Fruit fly (Drosophila melanogaster) whole organism, embryonic: ENCODE measurements around the gene CG13893.

Experiments used
- B-H1 ChIP-seq: fragments of 200-800 bp; sonication (Bioruptor generic); IDR thresholded peaks from 3 replicates; pipeline ENCODE4 v1.3.6; 2022; ENCODE audit warnings: missing biosample characterization, missing genetic modification characterization
- B-H2 ChIP-seq: fragments of 200-800 bp; sonication (Bioruptor generic); optimal IDR thresholded peaks from 2 replicates; lab custom pipeline; 2018; ENCODE audit warnings: missing biosample characterization, mild to moderate bottlenecking, missing genetic modification characterization
- Blimp-1 ChIP-seq: fragments of 200-800 bp; sonication (Bioruptor generic); optimal IDR thresholded peaks from 3 replicates; lab custom pipeline; 2018; ENCODE audit warnings: missing biosample characterization, missing genetic modification characterization, mild to moderate bottlenecking, moderate library complexity, missing genetic modification reagents
- CG10147 ChIP-seq: fragments of 200-800 bp; sonication (Bioruptor generic); optimal IDR thresholded peaks from 2 replicates; lab custom pipeline; 2019; ENCODE audit warnings: missing biosample characterization, mild to moderate bottlenecking, missing genetic modification characterization, moderate library complexity
- CG11093 ChIP-seq: fragments of 200-800 bp; sonication (Bioruptor generic); IDR thresholded peaks from 3 replicates; pipeline ENCODE4 v1.3.6; 2022; ENCODE audit warnings: missing biosample characterization, missing genetic modification characterization
- CG12236 ChIP-seq: fragments of 200-800 bp; sonication (Bioruptor generic); optimal IDR thresholded peaks from 2 replicates; lab custom pipeline; 2016; ENCODE audit warnings: missing biosample characterization, missing genetic modification characterization
- CG13123 ChIP-seq: fragments of 200-800 bp; sonication (Bioruptor generic); optimal IDR thresholded peaks from 2 replicates; lab custom pipeline; 2016; ENCODE audit warnings: missing biosample characterization, missing genetic modification characterization
- CG1602 ChIP-seq: fragments of 200-800 bp; sonication (Bioruptor generic); optimal IDR thresholded peaks from 3 replicates; lab custom pipeline; 2016; ENCODE audit warnings: missing biosample characterization, missing genetic modification characterization
- CG17186 ChIP-seq: fragments of 200-800 bp; sonication (Bioruptor generic); optimal IDR thresholded peaks from 3 replicates; lab custom pipeline; 2017; ENCODE audit warnings: missing biosample characterization, missing genetic modification reagents, missing genetic modification characterization
- CG1832 ChIP-seq: fragments of 200-800 bp; sonication (Bioruptor generic); optimal IDR thresholded peaks from 2 replicates; lab custom pipeline; 2017; ENCODE audit warnings: missing biosample characterization, mild to moderate bottlenecking, missing genetic modification characterization, inconsistent platforms
- CG2202 ChIP-seq: fragments of 200-800 bp; sonication (Bioruptor generic); optimal IDR thresholded peaks from 2 replicates; lab custom pipeline; 2018; ENCODE audit warnings: missing biosample characterization, mild to moderate bottlenecking, missing genetic modification characterization
- CG3407 ChIP-seq: fragments of 200-800 bp; sonication (Bioruptor generic); optimal IDR thresholded peaks from 2 replicates; lab custom pipeline; 2018; ENCODE audit warnings: missing biosample characterization, mild to moderate bottlenecking, missing genetic modification characterization
- CG3838 ChIP-seq: fragments of 200-800 bp; sonication (Bioruptor generic); optimal IDR thresholded peaks from 3 replicates; lab custom pipeline; 2016; ENCODE audit warnings: missing biosample characterization, missing genetic modification characterization
- CG4328 ChIP-seq: fragments of 200-800 bp; sonication (Bioruptor generic); optimal IDR thresholded peaks from 3 replicates; lab custom pipeline; 2017; ENCODE audit warnings: missing biosample characterization, missing genetic modification reagents, missing genetic modification characterization
- CG4404 ChIP-seq: fragments of 200-800 bp; sonication (Bioruptor generic); IDR thresholded peaks from 2 replicates; pipeline ENCODE4 v1.3.6; 2022; ENCODE audit warnings: missing biosample characterization, missing genetic modification characterization
- CG6254 ChIP-seq: fragments of 200-800 bp; sonication (Bioruptor generic); optimal IDR thresholded peaks from 3 replicates; lab custom pipeline; 2017; ENCODE audit warnings: mild to moderate bottlenecking, missing biosample characterization, missing genetic modification reagents, missing genetic modification characterization
- CG6854 ChIP-seq: fragments of 200-800 bp; sonication (Bioruptor generic); optimal IDR thresholded peaks from 3 replicates; lab custom pipeline; 2017; ENCODE audit warnings: missing biosample characterization, mild to moderate bottlenecking, missing genetic modification characterization
- CG7357 ChIP-seq: fragments of 200-800 bp; sonication (Bioruptor generic); IDR thresholded peaks from 3 replicates; pipeline ENCODE4 v1.3.6; 2022; ENCODE audit warnings: missing biosample characterization, missing genetic modification characterization
- CG7556 ChIP-seq: fragments of 200-800 bp; sonication (Bioruptor generic); optimal IDR thresholded peaks from 2 replicates; lab custom pipeline; 2017; ENCODE audit warnings: missing biosample characterization, mild to moderate bottlenecking, missing genetic modification characterization
- CG7928 ChIP-seq: fragments of 200-800 bp; sonication (Bioruptor generic); optimal IDR thresholded peaks from 2 replicates; lab custom pipeline; 2017; ENCODE audit warnings: missing biosample characterization, mild to moderate bottlenecking, missing genetic modification characterization
- CG9797 ChIP-seq: fragments of 200-800 bp; sonication (Bioruptor generic); optimal IDR thresholded peaks from 3 replicates; lab custom pipeline; 2018; ENCODE audit warnings: missing biosample characterization, mild to moderate bottlenecking, missing genetic modification characterization
- Camta ChIP-seq: fragments of 200-800 bp; sonication (Bioruptor generic); optimal IDR thresholded peaks from 2 replicates; lab custom pipeline; 2016; ENCODE audit warnings: missing biosample characterization, missing genetic modification characterization
- Dll ChIP-seq: fragments of 200-800 bp; sonication (Bioruptor generic); IDR thresholded peaks from 4 replicates; pipeline ENCODE4 v1.3.6; 2022; ENCODE audit warnings: missing biosample characterization, missing genetic modification characterization; ENCODE audit not compliant: partially characterized antibody
- HLH4C ChIP-seq: fragments of 200-800 bp; sonication (Bioruptor generic); IDR thresholded peaks from 3 replicates; pipeline ENCODE4 v1.3.6; 2022; ENCODE audit warnings: missing biosample characterization, missing genetic modification characterization; ENCODE audit not compliant: partially characterized antibody
- Hey ChIP-seq: fragments of 200-800 bp; sonication (Bioruptor generic); optimal IDR thresholded peaks from 3 replicates; lab custom pipeline; 2018; ENCODE audit warnings: missing biosample characterization, mild to moderate bottlenecking, missing genetic modification characterization
- Hmr ChIP-seq: fragments of 200-800 bp; sonication (Bioruptor generic); optimal IDR thresholded peaks from 3 replicates; lab custom pipeline; 2017; ENCODE audit warnings: mild to moderate bottlenecking, missing biosample characterization, missing genetic modification reagents, missing genetic modification characterization
- Lhr ChIP-seq: fragments of 200-800 bp; sonication (Bioruptor generic); optimal IDR thresholded peaks from 3 replicates; lab custom pipeline; 2017; ENCODE audit warnings: mild to moderate bottlenecking, missing biosample characterization, missing genetic modification reagents, missing genetic modification characterization
- NFAT ChIP-seq: fragments of 200-800 bp; sonication (Bioruptor generic); IDR thresholded peaks from 2 replicates; pipeline ENCODE4 v1.3.6; 2022; ENCODE audit warnings: missing biosample characterization, missing genetic modification characterization
- Neu2 ChIP-seq: fragments of 200-800 bp; sonication (Bioruptor generic); optimal IDR thresholded peaks from 3 replicates; lab custom pipeline; 2016; ENCODE audit warnings: missing biosample characterization, missing genetic modification characterization, borderline replicate concordance
- Nf-YA ChIP-seq: fragments of 200-800 bp; sonication (Bioruptor generic); IDR thresholded peaks from 2 replicates; pipeline ENCODE4 v1.3.6; 2022; ENCODE audit warnings: missing biosample characterization, missing genetic modification characterization
- Oaz ChIP-seq: fragments of 200-800 bp; sonication (Bioruptor generic); IDR thresholded peaks from 2 replicates; pipeline ENCODE4 v1.3.6; 2022; ENCODE audit warnings: missing biosample characterization, missing genetic modification characterization
- Scr ChIP-seq: fragments of 200-800 bp; sonication (Bioruptor generic); IDR thresholded peaks from 2 replicates; pipeline ENCODE4 v1.3.6; 2022; ENCODE audit warnings: missing biosample characterization, missing genetic modification characterization; ENCODE audit not compliant: partially characterized antibody
- Usf ChIP-seq: fragments of 200-800 bp; sonication (Bioruptor generic); optimal IDR thresholded peaks from 2 replicates; lab custom pipeline; 2017; ENCODE audit warnings: missing genotype, missing biosample characterization, missing genetic modification characterization
- Xbp1 ChIP-seq: fragments of 200-800 bp; sonication (Bioruptor generic); optimal IDR thresholded peaks from 3 replicates; lab custom pipeline; 2016; ENCODE audit warnings: missing biosample characterization, mild to moderate bottlenecking, missing genetic modification characterization
- fd102C ChIP-seq: fragments of 200-800 bp; sonication (Bioruptor generic); optimal IDR thresholded peaks from 2 replicates; lab custom pipeline; 2018; ENCODE audit warnings: missing biosample characterization, mild to moderate bottlenecking, missing genetic modification characterization, moderate library complexity
- fd64A ChIP-seq: fragments of 200-800 bp; sonication (Bioruptor generic); optimal IDR thresholded peaks from 3 replicates; lab custom pipeline; 2018; ENCODE audit warnings: missing biosample characterization, mild to moderate bottlenecking, missing genetic modification characterization
- gce ChIP-seq: fragments of 200-800 bp; sonication (Bioruptor generic); IDR thresholded peaks from 3 replicates; pipeline ENCODE4 v1.3.6; 2022; ENCODE audit warnings: missing biosample characterization, missing genetic modification characterization
- gfzf ChIP-seq: fragments of 200-800 bp; sonication (Bioruptor generic); optimal IDR thresholded peaks from 2 replicates; lab custom pipeline; 2016; ENCODE audit warnings: missing biosample characterization, mild to moderate bottlenecking, missing genetic modification characterization, moderate library complexity
- jigr1 ChIP-seq: fragments of 200-800 bp; sonication (Bioruptor generic); IDR thresholded peaks from 3 replicates; pipeline ENCODE4 v1.3.6; 2022; ENCODE audit warnings: missing biosample characterization, missing genetic modification characterization
- org-1 ChIP-seq: fragments of 200-800 bp; sonication (Bioruptor generic); optimal IDR thresholded peaks from 2 replicates; lab custom pipeline; 2017; ENCODE audit warnings: missing biosample characterization, missing genetic modification characterization
- peb ChIP-seq: fragments of 200-800 bp; sonication (Bioruptor generic); IDR thresholded peaks from 2 replicates; pipeline ENCODE4 v1.3.6; 2022; ENCODE audit warnings: missing biosample characterization, missing genetic modification characterization
- pfk ChIP-seq: fragments of 200-800 bp; sonication (Bioruptor generic); optimal IDR thresholded peaks from 2 replicates; lab custom pipeline; 2018; ENCODE audit warnings: missing biosample characterization, mild to moderate bottlenecking, missing genetic modification characterization, moderate library complexity
- ro ChIP-seq: fragments of 200-800 bp; sonication (Bioruptor generic); IDR thresholded peaks from 2 replicates; pipeline ENCODE4 v1.3.6; 2022; ENCODE audit warnings: missing biosample characterization, missing genetic modification characterization
- slp2 ChIP-seq: fragments of 200-800 bp; sonication (Bioruptor generic); optimal IDR thresholded peaks from 2 replicates; lab custom pipeline; 2016; ENCODE audit warnings: missing biosample characterization, missing genetic modification characterization
- tna ChIP-seq: fragments of 200-800 bp; sonication (Bioruptor generic); IDR thresholded peaks from 2 replicates; pipeline ENCODE4 v1.3.6; 2022; ENCODE audit warnings: missing biosample characterization, missing genetic modification characterization; ENCODE audit not compliant: partially characterized antibody
- trem ChIP-seq: fragments of 200-800 bp; optimal IDR thresholded peaks from 3 replicates; lab custom pipeline; 2019; ENCODE audit warnings: missing biosample characterization, mild to moderate bottlenecking, missing genetic modification characterization, moderate library complexity
- unpg ChIP-seq: fragments of 200-800 bp; sonication (Bioruptor generic); optimal IDR thresholded peaks from 3 replicates; lab custom pipeline; 2018; ENCODE audit warnings: missing biosample characterization, mild to moderate bottlenecking, missing genetic modification characterization, moderate library complexity
- wor ChIP-seq: fragments of 200-800 bp; sonication (Bioruptor generic); IDR thresholded peaks from 2 replicates; pipeline ENCODE4 v1.3.6; 2022; ENCODE audit warnings: missing biosample characterization, missing genetic modification characterization
- zen2 ChIP-seq: fragments of 200-800 bp; sonication (Bioruptor generic); IDR thresholded peaks from 3 replicates; pipeline ENCODE4 v1.3.6; 2022; ENCODE audit warnings: missing biosample characterization, missing genetic modification characterization; ENCODE audit not compliant: partially characterized antibody

CG13893 gene

dm6 chr3L:613578-614300 lies 9.9 kb upstream of the CG13893 start:
- peak; percentile 43 for TF ChIP-seq Neu2
- peak; percentile 45 for TF ChIP-seq CG3407 (GFP tag; lab: Kevin White, UChicago)
- no peak for TF ChIP-seq HLH4C
- no peak for TF ChIP-seq peb (GFP tag; lab: Robert Waterston, UW)
- no peak for TF ChIP-seq jigr1 (GFP tag; lab: Robert Waterston, UW)
- no peak for TF ChIP-seq CG6854 (GFP tag; lab: Kevin White, UChicago)
- no peak; the same call in 2 of the 3 replicates for TF ChIP-seq CG7357 (GFP tag; lab: Robert Waterston, UW)
- TF ChIP-seq CG4404 = peak; percentile 93
- no peak for TF ChIP-seq Dll (GFP tag; lab: Robert Waterston, UW)
- TF ChIP-seq Nf-YA (GFP tag; lab: Robert Waterston, UW) = no peak
- TF ChIP-seq CG2202 (tag; lab: Kevin White, UChicago) = peak; percentile 24
- no peak for TF ChIP-seq CG1832
- no peak for TF ChIP-seq Scr (GFP tag; lab: Robert Waterston, UW)
- peak; percentile 13 for TF ChIP-seq CG12236 (GFP tag; lab: Kevin White, UChicago)
- TF ChIP-seq Hmr = no peak
- no peak for TF ChIP-seq slp2 (GFP tag; lab: Kevin White, UChicago)
- peak; percentile 53 for TF ChIP-seq unpg (GFP tag; lab: Kevin White, UChicago)
- peak; percentile 68 for TF ChIP-seq trem (tag; lab: Kevin White, UChicago)
- TF ChIP-seq ro (GFP tag; lab: Robert Waterston, UW) = no peak
- TF ChIP-seq CG7556 (GFP tag; lab: Kevin White, UChicago) = peak; percentile 48
- TF ChIP-seq CG10147 (GFP tag; lab: Kevin White, UChicago) = no peak
- no peak for TF ChIP-seq CG11093
- no peak for TF ChIP-seq CG3838 (GFP tag; lab: Kevin White, UChicago)
- TF ChIP-seq Xbp1 (GFP tag; lab: Kevin White, UChicago) = peak; percentile 53
- peak; percentile 41 for TF ChIP-seq CG6254 (GFP tag; lab: Kevin White, UChicago)
- TF ChIP-seq CG1602 = peak; percentile 63
- TF ChIP-seq CG17186 (GFP tag; lab: Kevin White, UChicago) = no peak
- TF ChIP-seq gce (GFP tag; lab: Robert Waterston, UW) = no peak
- no peak for TF ChIP-seq CG7928
- TF ChIP-seq Hey (tag; lab: Kevin White, UChicago) = no peak
- peak; percentile 13 for TF ChIP-seq Usf (GFP tag; lab: Kevin White, UChicago)
- no peak for TF ChIP-seq CG13123 (GFP tag; lab: Kevin White, UChicago)
- TF ChIP-seq fd102C = peak; percentile 97
- TF ChIP-seq B-H2 = no peak
- TF ChIP-seq pfk (GFP tag; lab: Kevin White, UChicago) = no peak
- no peak for TF ChIP-seq B-H1 (GFP tag; lab: Robert Waterston, UW)
- TF ChIP-seq tna (GFP tag; lab: Robert Waterston, UW) = no peak
- TF ChIP-seq Blimp-1 = peak; percentile 58
- TF ChIP-seq Lhr (GFP tag; lab: Kevin White, UChicago) = peak; percentile 11
- no peak for TF ChIP-seq CG9797 (GFP tag; lab: Kevin White, UChicago)
- no peak for TF ChIP-seq NFAT
- TF ChIP-seq Oaz (GFP tag; lab: Robert Waterston, UW) = no peak
- TF ChIP-seq Camta = peak; percentile 52
- TF ChIP-seq org-1 (GFP tag; lab: Kevin White, UChicago) = no peak
- TF ChIP-seq CG4328 = no peak
- no peak for TF ChIP-seq gfzf
- no peak for TF ChIP-seq wor (GFP tag; lab: Robert Waterston, UW)
- no peak for TF ChIP-seq fd64A (GFP tag; lab: Kevin White, UChicago)
- no peak for TF ChIP-seq zen2 (GFP tag; lab: Robert Waterston, UW)
